Fruit fly (Drosophila melanogaster): Measurements from ENCODE around the gene SmB.
A peak's percentile ranks its signal among the peaks of the same experiment; 100 is the strongest.

Gene SmB

dm6 chr2L:10413251-10414127 is 12.9 kb downstream of the SmB start, which contains the start of the genes CG5355 and Klp31E (continued):
- TF ChIP-seq pros (GFP tag; optimal IDR thresholded peaks at IDR 0.05) (no peak), Sry-β (GFP tag; optimal IDR thresholded peaks at IDR 0.05) (peak; percentile 29), rib (GFP tag; IDR thresholded peaks at IDR 0.05) (peak; percentile 40; the same call in 1 of the 2 replicates), CG9609 (GFP tag; optimal IDR thresholded peaks at IDR 0.05) (peak; percentile 37), bigmax (GFP tag; optimal IDR thresholded peaks at IDR 0.05) (no peak), ab (GFP tag; optimal IDR thresholded peaks at IDR 0.05) (no peak), Kr (GFP tag; optimal IDR thresholded peaks at IDR 0.05) (no peak), kah (GFP tag; optimal IDR thresholded peaks at IDR 0.05) (no peak), CG32772 (GFP tag; IDR thresholded peaks at IDR 0.05) (0 out of 2 replicates have a peak, but pooled peaks have one; percentile 4), Bdp1 (GFP tag; optimal IDR thresholded peaks at IDR 0.05) (peak; percentile 17), seq (GFP tag; IDR thresholded peaks at IDR 0.05) (0 out of 2 replicates have a peak, but pooled peaks have one; percentile 8), Sry-δ (GFP tag; optimal IDR thresholded peaks at IDR 0.05) (peak; percentile 69), Mes4 (GFP tag; optimal IDR thresholded peaks at IDR 0.05) (peak; percentile 46), ken (GFP tag; IDR thresholded peaks at IDR 0.05) (peak; percentile 52; the same call in 1 of the 3 replicates), cwo (GFP tag; optimal IDR thresholded peaks at IDR 0.05) (no peak), Nf-YC (tag; optimal IDR thresholded peaks at IDR 0.05) (peak; percentile 76), CoRest (tag; optimal IDR thresholded peaks at IDR 0.05) (peak; percentile 89), CG8924 (tag; optimal IDR thresholded peaks at IDR 0.05) (peak; percentile 76), CG3065 (GFP tag; optimal IDR thresholded peaks at IDR 0.05) (no peak), otp (GFP tag; IDR thresholded peaks at IDR 0.05) (no peak), shn (GFP tag; optimal IDR thresholded peaks at IDR 0.05) (peak; percentile 20), CG5180 (GFP tag; optimal IDR thresholded peaks at IDR 0.05) (no peak), fd3F (GFP tag; optimal IDR thresholded peaks at IDR 0.05) (peak; percentile 64), CG33213 (GFP tag; optimal IDR thresholded peaks at IDR 0.05) (peak; percentile 52), lilli (GFP tag; optimal IDR thresholded peaks at IDR 0.05) (peak; percentile 74), zfh1 (GFP tag; IDR thresholded peaks at IDR 0.05) (peak; percentile 57; the same call in 2 of the 3 replicates), tin (GFP tag; optimal IDR thresholded peaks at IDR 0.05) (peak; percentile 57), oc (tag; optimal IDR thresholded peaks at IDR 0.05) (no peak), CG2120 (GFP tag; optimal IDR thresholded peaks at IDR 0.05) (peak; percentile 72), dmrt11E (tag; optimal IDR thresholded peaks at IDR 0.05) (peak; percentile 80), CG10267 (tag; optimal IDR thresholded peaks at IDR 0.05) (peak; percentile 72), CG12104 (GFP tag; optimal IDR thresholded peaks at IDR 0.05) (peak; percentile 69), ham (GFP tag; IDR thresholded peaks at IDR 0.05) (no peak), Med (GFP tag) (peak; percentile 84), CG7271 (tag; optimal IDR thresholded peaks at IDR 0.05) (no peak), row (GFP tag; IDR thresholded peaks at IDR 0.05) (peak; percentile 88), CG4820 (GFP tag; optimal IDR thresholded peaks at IDR 0.05) (peak; percentile 43), Opbp (GFP tag; IDR thresholded peaks at IDR 0.05; ENCODE audit: partially characterized antibody) (peak; percentile 71; the same call in 2 of the 3 replicates), CG32767 (GFP tag; IDR thresholded peaks at IDR 0.05) (0 out of 2 replicates have a peak, but pooled peaks have one; percentile 25), ash1 (GFP tag; optimal IDR thresholded peaks at IDR 0.05) (no peak), HHEX (GFP tag; optimal IDR thresholded peaks at IDR 0.05) (peak; percentile 54), abd-A (tag; optimal IDR thresholded peaks at IDR 0.05) (no peak), Oaz (GFP tag; IDR thresholded peaks at IDR 0.05) (0 out of 2 replicates have a peak, but pooled peaks have one; percentile 46), MTF-1 (GFP tag; optimal IDR thresholded peaks at IDR 0.05; ENCODE audit: borderline replicate concordance) (peak; percentile 9), E2f2 (GFP tag; IDR thresholded peaks at IDR 0.05) (no peak; the same call in 1 of the 2 replicates), H2.0 (GFP tag; IDR thresholded peaks at IDR 0.05) (peak; percentile 31), hkb (optimal IDR thresholded peaks at IDR 0.05) (no peak), hkb (GFP tag; IDR thresholded peaks at IDR 0.05) (0 out of 2 replicates have a peak, but pooled peaks have one; percentile 24)
